Worm (Caenorhabditis elegans) whole organism, L4 larva: ENCODE results near the gene fzr-1.

ENCODE experiments used
- fkh-10 ChIP-seq: fragments of 150-350 bp; optimal IDR thresholded peaks from 2 replicates; lab custom pipeline; 2014; ENCODE audit warnings: missing biosample characterization, missing genetic modification reagents, missing genetic modification characterization
- lin-13 ChIP-seq: fragments of 150-350 bp; optimal IDR thresholded peaks from 2 replicates; lab custom pipeline; 2014; ENCODE audit warnings: missing biosample characterization, missing genetic modification reagents, missing genetic modification characterization
- lin-29 ChIP-seq: fragments of 200-800 bp; sonication (Bioruptor generic); IDR thresholded peaks from 2 replicates; pipeline ENCODE4 v1.3.6; 2022; ENCODE audit warnings: missing genetic modification reagents, missing genetic modification characterization, missing compliant biosample characterization
- mdt-29 ChIP-seq: fragments of 200-800 bp; sonication (Bioruptor generic); IDR thresholded peaks from 2 replicates; pipeline ENCODE4 v1.3.6; 2022; ENCODE audit warnings: missing genetic modification reagents, missing genetic modification characterization, missing compliant biosample characterization
- nhr-77 ChIP-seq: fragments of 150-350 bp; optimal IDR thresholded peaks from 2 replicates; lab custom pipeline; 2014; ENCODE audit warnings: missing biosample characterization, missing genetic modification characterization
- unc-130 ChIP-seq: sonication (generic microtip); optimal IDR thresholded peaks from 2 replicates; lab custom pipeline; 2016; ENCODE audit warnings: missing genetic modification reagents, missing genetic modification characterization, missing compliant biosample characterization
- unc-62 ChIP-seq, 3 experiments: fragments of 150-350 bp in 1 of 3; sonication (generic microtip); optimal IDR thresholded peaks in 2 of 3; peaks in 1 of 3; 1 replicate in 1 of 3; 2 replicates in 2 of 3; lab custom pipeline; 2014 to 2017; ENCODE audit warnings: missing biosample characterization in 3 of 3, missing genetic modification characterization in 3 of 3, missing genetic modification reagents in 3 of 3, missing genotype in 1 of 3

ce11 chrII:9621913-9622348 lies 22.3 kb downstream of the fzr-1 start:
- no peak for TF ChIP-seq unc-130
- no peak for TF ChIP-seq nhr-77 (tag; lab: Kevin White, UChicago)
- no peak for TF ChIP-seq mdt-29
- TF ChIP-seq unc-62 (GFP tag; optimal IDR thresholded peaks at IDR 0.05 in 1 of 2; lab: Kevin White, UChicago) = peak in 1 of 2 experiments; percentile 61
- no peak for TF ChIP-seq unc-62 (tag; optimal IDR thresholded peaks at IDR 0.05; lab: Kevin White, UChicago)
- TF ChIP-seq lin-13 = no peak
- TF ChIP-seq lin-29 (GFP tag; lab: Robert Waterston, UW) = no peak
- TF ChIP-seq fkh-10 (GFP tag; lab: Kevin White, UChicago) = no peak
